Worm (Caenorhabditis elegans): ENCODE measurements around the gene mocs-1.

The mocs-1 gene

ce11 chrX:15430983-15431382 is 9.6 kb downstream of the mocs-1 start, which contains the start of gene blos-8:
TSS of gene blos-8 (minus strand) at chrX:15431198.
- TF ChIP-seq nhr-237 (tag; optimal IDR thresholded peaks at IDR 0.05) (no peak), nhr-11 (tag; optimal IDR thresholded peaks at IDR 0.05) (no peak), vab-15 (tag; optimal IDR thresholded peaks at IDR 0.05) (no peak), ceh-90 (tag; optimal IDR thresholded peaks at IDR 0.05) (no peak), pqm-1 (tag; optimal IDR thresholded peaks at IDR 0.05) (no peak), unc-30 (tag; optimal IDR thresholded peaks at IDR 0.05) (no peak), ceh-63 (GFP tag; optimal IDR thresholded peaks at IDR 0.05) (no peak), nhr-85 (tag) (no peak), unc-62 (GFP tag; optimal IDR thresholded peaks at IDR 0.05) (no peak), nhr-12 (tag; optimal IDR thresholded peaks at IDR 0.05) (no peak), elt-2 (tag; optimal IDR thresholded peaks at IDR 0.05) (no peak), lin-15B (tag; optimal IDR thresholded peaks at IDR 0.05) (no peak), ets-5 (GFP tag; IDR thresholded peaks at IDR 0.05) (no peak), skn-1 (tag; optimal IDR thresholded peaks at IDR 0.05) (no peak), nhr-90 (tag; optimal IDR thresholded peaks at IDR 0.05; ENCODE audit: poor library complexity) (no peak)

- TF ChIP-seq fos-1 (tag; optimal IDR thresholded peaks at IDR 0.05) (no peak), sox-4 (tag; optimal IDR thresholded peaks at IDR 0.05) (no peak), blmp-1 (tag; optimal IDR thresholded peaks at IDR 0.05) (peak; percentile 86)
These were observed 12.7 kb downstream of the mocs-1 start, which contains the start of gene nas-13 for ce11 chrX:15427931-15428330. TSS of gene nas-13 (minus strand) at chrX:15428253.

ce11 chrX:15423708-15424423 is 16.7 kb downstream of the mocs-1 start:
- TF ChIP-seq blmp-1 (tag; optimal IDR thresholded peaks at IDR 0.05): peak; percentile 49
- TF ChIP-seq nhr-85 (tag): no peak
- TF ChIP-seq lin-14 (GFP tag; optimal IDR thresholded peaks at IDR 0.05): peak; percentile 66
- peak in 2 of 6 experiments; percentile 17 to 25 for TF ChIP-seq elt-3 (tag; optimal IDR thresholded peaks at IDR 0.05)
- peak in 1 of 2 experiments; percentile 55 for TF ChIP-seq lin-35 (GFP tag; optimal IDR thresholded peaks at IDR 0.05)
- peak; percentile 20 for TF ChIP-seq nhr-20 (tag; optimal IDR thresholded peaks at IDR 0.05)
- TF ChIP-seq elt-2 (tag; optimal IDR thresholded peaks at IDR 0.05): peak; percentile 79
- peak in 1 of 2 experiments; percentile 31 for TF ChIP-seq mdl-1 (tag; optimal IDR thresholded peaks at IDR 0.05)
- TF ChIP-seq unc-62 (GFP tag; optimal IDR thresholded peaks at IDR 0.05): no peak
- TF ChIP-seq ztf-11 (tag; optimal IDR thresholded peaks at IDR 0.05): no peak
- no peak for TF ChIP-seq hlh-17 (GFP tag; optimal IDR thresholded peaks at IDR 0.05; ENCODE audit: borderline replicate concordance)
- TF ChIP-seq nhr-47 (tag; optimal IDR thresholded peaks at IDR 0.05): no peak
- peak; percentile 18 for TF ChIP-seq pag-3 (tag; optimal IDR thresholded peaks at IDR 0.05; ENCODE audit: borderline replicate concordance, insufficient read depth)

ce11 chrX:15420671-15421070 is 19.9 kb downstream of the mocs-1 start, which contains the start of gene F39D8.3:
TSS of gene F39D8.3 (plus strand) at chrX:15420971.
- TF ChIP-seq tbx-2 (tag; optimal IDR thresholded peaks at IDR 0.05) (no peak), swsn-7 (tag; optimal IDR thresholded peaks at IDR 0.05) (no peak), blmp-1 (tag; optimal IDR thresholded peaks at IDR 0.05) (peak; percentile 25)

- no peak for TF ChIP-seq efl-1 (optimal IDR thresholded peaks at IDR 0.05)
- TF ChIP-seq efl-1 (GFP tag; optimal IDR thresholded peaks at IDR 0.05 in 1 of 2): peak in 1 of 2 experiments; percentile 57
- no peak for TF ChIP-seq zip-4 (GFP tag; optimal IDR thresholded peaks at IDR 0.05)
These were observed 25.4 kb downstream of the mocs-1 start, which contains the start of gene pqn-36 for ce11 chrX:15415226-15415625. TSS of gene pqn-36 (minus strand) at chrX:15415493.

Measured in whole organism, L1 larva.